Worm (Caenorhabditis elegans) whole organism, young adult: Measurements from ENCODE around the gene lin-18.
A peak's percentile ranks its signal among the peaks of the same experiment; 100 is the strongest.

Source experiments
- B0336.3 ChIP-seq: fragments of 200-800 bp; sonication (Bioruptor generic); IDR thresholded peaks from 2 replicates; pipeline ENCODE4 v1.3.6; 2022; ENCODE audit warnings: missing genetic modification characterization, missing compliant biosample characterization
- C17E4.6 ChIP-seq: fragments of 200-800 bp; sonication (Bioruptor generic); IDR thresholded peaks from 2 replicates; pipeline ENCODE4 v1.3.6; 2022; ENCODE audit warnings: missing genetic modification reagents, missing genetic modification characterization, missing compliant biosample characterization
- F22D6.2 ChIP-seq: sonication (generic microtip); optimal IDR thresholded peaks from 2 replicates; lab custom pipeline; 2016; ENCODE audit warnings: mild to moderate bottlenecking, missing genetic modification characterization, missing compliant biosample characterization
- F39B2.1 ChIP-seq: fragments of 200-800 bp; sonication (Bioruptor generic); IDR thresholded peaks from 2 replicates; pipeline ENCODE4 v1.3.6; 2022; ENCODE audit warnings: missing genetic modification reagents, missing genetic modification characterization, missing compliant biosample characterization
- F49E8.2 ChIP-seq: sonication (generic microtip); optimal IDR thresholded peaks from 3 replicates; lab custom pipeline; 2017; ENCODE audit warnings: missing genetic modification characterization, mild to moderate bottlenecking, missing compliant biosample characterization, antibody characterized with exemption, moderate library complexity; ENCODE audit not compliant: insufficient read depth
- F55B11.4 ChIP-seq: sonication (generic microtip); optimal IDR thresholded peaks from 2 replicates; lab custom pipeline; 2016; ENCODE audit warnings: missing compliant biosample characterization, missing genetic modification characterization, borderline replicate concordance; ENCODE audit not compliant: insufficient read depth
- K11D2.4 ChIP-seq: fragments of 200-800 bp; sonication (Bioruptor generic); IDR thresholded peaks from 2 replicates; pipeline ENCODE4 v1.3.6; 2022; ENCODE audit warnings: missing genetic modification reagents, missing genetic modification characterization, missing compliant biosample characterization
- K12H6.12 ChIP-seq: fragments of 200-800 bp; sonication (Bioruptor generic); optimal IDR thresholded peaks from 2 replicates; lab custom pipeline; 2018; ENCODE audit warnings: mild to moderate bottlenecking, missing genetic modification characterization, missing compliant biosample characterization
- Y53G8AR.9 ChIP-seq: fragments of 200-800 bp; sonication (Bioruptor generic); conservative IDR thresholded peaks from 2 replicates; pipeline ENCODE4 v1.3.6; 2022; ENCODE audit warnings: missing genetic modification reagents, missing genetic modification characterization, missing compliant biosample characterization
- Y79H2A.3 ChIP-seq: fragments of 200-800 bp; sonication (Bioruptor generic); conservative IDR thresholded peaks from 2 replicates; pipeline ENCODE4 v1.3.6; 2022; ENCODE audit warnings: missing genetic modification reagents, missing genetic modification characterization, missing compliant biosample characterization
- ama-1 ChIP-seq, 3 experiments: fragments of 150-350 bp in 1 of 3; sonication (generic microtip) in 2 of 3; optimal IDR thresholded peaks; 2 replicates each; lab custom pipeline; 2014 to 2018; ENCODE audit warnings: missing biosample characterization in 2 of 3, missing genetic modification characterization in 2 of 3, missing genetic modification reagents in 2 of 3
- attf-6 ChIP-seq: fragments of 200-800 bp; sonication (Bioruptor generic); IDR thresholded peaks from 2 replicates; pipeline ENCODE4 v1.3.6; 2022; ENCODE audit warnings: missing genetic modification reagents, missing genetic modification characterization, missing compliant biosample characterization
- cebp-1 ChIP-seq, 2 experiments: fragments of 200-800 bp in 1 of 2; sonication (Bioruptor generic) in 1 of 2; sonication (generic microtip) in 1 of 2; IDR thresholded peaks in 1 of 2; optimal IDR thresholded peaks in 1 of 2; 2 replicates each; pipeline versions ENCODE4 v1.3.6 to Lab custom; 2017 to 2022; ENCODE audit warnings: missing compliant biosample characterization in 2 of 2, missing genetic modification characterization in 2 of 2, mild to moderate bottlenecking in 1 of 2, missing genetic modification reagents in 1 of 2, moderate library complexity in 1 of 2
- cebp-2 ChIP-seq: fragments of 200-800 bp; sonication (Bioruptor generic); IDR thresholded peaks from 2 replicates; pipeline ENCODE4 v1.3.6; 2022; ENCODE audit warnings: missing genetic modification characterization, missing compliant biosample characterization
- die-1 ChIP-seq: sonication (generic microtip); optimal IDR thresholded peaks from 2 replicates; lab custom pipeline; 2016; ENCODE audit warnings: missing genotype, mild to moderate bottlenecking, missing genetic modification characterization, missing compliant biosample characterization
- dpff-1 ChIP-seq: sonication (generic microtip); optimal IDR thresholded peaks from 2 replicates; lab custom pipeline; 2017; ENCODE audit warnings: mild to moderate bottlenecking, missing genetic modification characterization, missing compliant biosample characterization
- ekl-4 ChIP-seq: fragments of 200-800 bp; sonication (Bioruptor generic); IDR thresholded peaks from 2 replicates; pipeline ENCODE4 v1.3.6; 2022; ENCODE audit warnings: missing genetic modification reagents, missing genetic modification characterization, missing compliant biosample characterization
- fkh-3 ChIP-seq: sonication (generic microtip); optimal IDR thresholded peaks from 2 replicates; lab custom pipeline; 2016; ENCODE audit warnings: mild to moderate bottlenecking, missing genetic modification characterization, missing compliant biosample characterization
- let-526 ChIP-seq: fragments of 200-800 bp; sonication (Bioruptor generic); IDR thresholded peaks from 2 replicates; pipeline ENCODE4 v1.3.6; 2022; ENCODE audit warnings: missing genetic modification reagents, missing genetic modification characterization, missing compliant biosample characterization
- lin-35 ChIP-seq, 3 experiments: fragments of 150-350 bp in 2 of 3; sonication (generic microtip) in 1 of 3; optimal IDR thresholded peaks; 2 replicates each; lab custom pipeline; 2014 to 2018; ENCODE audit warnings: missing biosample characterization in 3 of 3, missing genetic modification characterization in 3 of 3, missing genetic modification reagents in 3 of 3
- madf-10 ChIP-seq: sonication (generic microtip); optimal IDR thresholded peaks from 2 replicates; lab custom pipeline; 2016; ENCODE audit warnings: mild to moderate bottlenecking, missing genetic modification characterization, missing compliant biosample characterization
- mxl-1 ChIP-seq: sonication (generic microtip); optimal IDR thresholded peaks from 2 replicates; lab custom pipeline; 2016; ENCODE audit warnings: missing genetic modification characterization, missing compliant biosample characterization
- nfya-2 ChIP-seq: fragments of 200-800 bp; sonication (Bioruptor generic); IDR thresholded peaks from 2 replicates; pipeline ENCODE4 v1.3.6; 2022; ENCODE audit warnings: missing genetic modification reagents, missing genetic modification characterization, missing compliant biosample characterization
- repo-1 ChIP-seq: sonication (generic microtip); optimal IDR thresholded peaks from 2 replicates; lab custom pipeline; 2017; ENCODE audit warnings: mild to moderate bottlenecking, missing genetic modification characterization, missing compliant biosample characterization
- snpc-4 ChIP-seq, 5 experiments: fragments of 150-350 bp in 1 of 5; sonication (generic microtip) in 4 of 5; optimal IDR thresholded peaks; 2 replicates each; lab custom pipeline; 2014 to 2018; ENCODE audit warnings: missing genetic modification characterization in 5 of 5, missing biosample characterization in 3 of 5, antibody characterized with exemption in 2 of 5, mild to moderate bottlenecking in 2 of 5, missing compliant biosample characterization in 2 of 5, missing genotype in 2 of 5, moderate library complexity in 2 of 5, missing genetic modification reagents in 1 of 5
- zfh-2 ChIP-seq: fragments of 200-800 bp; sonication (Bioruptor generic); conservative IDR thresholded peaks from 2 replicates; pipeline ENCODE4 v1.3.6; 2022; ENCODE audit warnings: missing genetic modification reagents, missing genetic modification characterization, missing compliant biosample characterization
- zim-3 ChIP-seq: sonication (generic microtip); optimal IDR thresholded peaks from 2 replicates; lab custom pipeline; 2017; ENCODE audit warnings: mild to moderate bottlenecking, missing genetic modification characterization, moderate library complexity, missing compliant biosample characterization
- ztf-18 ChIP-seq: sonication (generic microtip); optimal IDR thresholded peaks from 2 replicates; lab custom pipeline; 2016; ENCODE audit warnings: missing genotype, mild to moderate bottlenecking, missing genetic modification characterization, missing compliant biosample characterization
- ztf-22 ChIP-seq: fragments of 200-800 bp; sonication (Bioruptor generic); optimal IDR thresholded peaks from 2 replicates; lab custom pipeline; 2018; ENCODE audit warnings: mild to moderate bottlenecking, missing genetic modification characterization, moderate library complexity, missing compliant biosample characterization
- ztf-25 ChIP-seq: fragments of 200-800 bp; sonication (Bioruptor generic); IDR thresholded peaks from 2 replicates; pipeline ENCODE4 v1.3.6; 2022; ENCODE audit warnings: missing genetic modification reagents, missing genetic modification characterization, missing compliant biosample characterization
- ztf-28 ChIP-seq: fragments of 200-800 bp; sonication (Bioruptor generic); IDR thresholded peaks from 2 replicates; pipeline ENCODE4 v1.3.6; 2022; ENCODE audit warnings: missing genetic modification reagents, missing genetic modification characterization, missing compliant biosample characterization

The lin-18 gene

DNA sequence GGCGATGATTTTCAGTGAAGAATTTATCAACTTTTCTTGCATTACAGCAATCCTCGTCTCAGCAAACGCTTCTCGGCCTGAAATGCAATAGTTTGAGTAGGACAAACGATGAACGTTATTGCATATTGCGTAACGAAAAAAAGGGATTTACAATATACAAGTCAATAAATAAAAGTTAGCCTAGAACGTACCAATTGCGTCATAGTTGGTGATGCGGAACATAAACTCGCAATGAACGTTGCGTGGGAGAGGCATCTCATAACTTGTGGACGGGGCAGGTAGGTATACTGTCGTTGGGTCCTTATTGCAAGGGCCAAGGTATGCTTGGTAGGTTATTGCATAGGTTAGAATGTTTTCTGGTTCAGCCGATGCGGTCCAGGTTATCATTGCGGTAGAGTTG is 12.4 kb downstream of the lin-18 start:
- TF ChIP-seq Y53G8AR.9 (GFP tag; lab: Robert Waterston, UW) = 0 out of 2 replicates have a peak, but pooled peaks have one; percentile 29
- peak; percentile 20 for TF ChIP-seq zim-3
- TF ChIP-seq F49E8.2 (tag; lab: Kevin White, UChicago) = no peak

DNA sequence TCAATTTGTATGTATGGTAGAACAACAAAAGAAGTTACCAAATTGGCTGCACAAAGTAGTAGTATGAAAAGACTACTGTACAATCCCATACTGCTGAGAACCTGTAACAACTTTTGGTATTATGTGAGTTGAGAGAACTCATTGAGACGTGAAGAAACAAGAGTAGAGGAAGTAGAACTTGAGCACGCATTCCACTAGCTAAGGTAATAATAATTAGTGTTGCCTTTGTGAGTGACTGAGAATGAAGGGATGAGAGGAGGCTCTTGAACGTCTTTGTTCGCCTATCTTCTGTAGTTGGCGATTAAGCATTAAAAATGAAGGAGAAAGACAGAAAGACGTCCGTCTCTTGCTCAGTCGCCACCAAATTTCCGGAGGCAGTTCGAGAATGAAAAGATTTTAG is 15.2 kb downstream of the lin-18 start, which contains the start of gene C16B8.4:
Gene C16B8.4, minus strand, starts transcription at position 101 of the 400 bp plus-strand sequence.
- TF ChIP-seq zfh-2 (GFP tag; lab: Robert Waterston, UW) = no peak
- TF ChIP-seq ztf-28 (GFP tag; lab: Robert Waterston, UW) = no peak
- TF ChIP-seq ztf-18 (tag; lab: Kevin White, UChicago) = no peak
- TF ChIP-seq fkh-3 (tag; lab: Kevin White, UChicago) = no peak
- TF ChIP-seq C17E4.6 (GFP tag; lab: Robert Waterston, UW) = no peak
- TF ChIP-seq repo-1 (tag; lab: Kevin White, UChicago) = no peak
- TF ChIP-seq dpff-1 (tag; lab: Kevin White, UChicago) = no peak
- TF ChIP-seq cebp-2 (GFP tag; lab: Robert Waterston, UW) = no peak
- no peak for TF ChIP-seq ama-1 (optimal IDR thresholded peaks at IDR 0.05; lab: Kevin White, UChicago)
- TF ChIP-seq ama-1 (GFP tag; optimal IDR thresholded peaks at IDR 0.05; lab: Kevin White, UChicago) = no peak
- no peak for TF ChIP-seq attf-6

DNA sequence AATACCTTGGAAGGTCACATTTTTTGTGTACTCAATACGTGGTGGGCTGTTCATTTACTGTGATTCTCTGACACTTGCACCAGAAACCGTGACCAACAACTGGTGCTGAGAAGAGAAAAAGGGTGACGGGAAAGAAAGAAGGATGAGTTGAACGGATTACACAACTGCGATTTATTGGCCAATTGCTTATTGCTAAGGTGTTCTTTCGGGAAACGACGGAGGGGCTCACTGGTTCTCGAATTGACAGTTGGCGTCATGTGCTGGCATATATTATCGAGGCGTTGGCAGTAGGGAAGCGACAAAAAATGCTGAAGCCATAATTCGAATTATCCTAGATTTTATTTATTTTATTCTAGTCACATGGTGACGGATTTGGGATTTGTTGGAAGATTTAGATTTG is 15.8 kb downstream of the lin-18 start:
- TF ChIP-seq F49E8.2 (tag; lab: Kevin White, UChicago) = no peak
- no peak for TF ChIP-seq ztf-22

DNA sequence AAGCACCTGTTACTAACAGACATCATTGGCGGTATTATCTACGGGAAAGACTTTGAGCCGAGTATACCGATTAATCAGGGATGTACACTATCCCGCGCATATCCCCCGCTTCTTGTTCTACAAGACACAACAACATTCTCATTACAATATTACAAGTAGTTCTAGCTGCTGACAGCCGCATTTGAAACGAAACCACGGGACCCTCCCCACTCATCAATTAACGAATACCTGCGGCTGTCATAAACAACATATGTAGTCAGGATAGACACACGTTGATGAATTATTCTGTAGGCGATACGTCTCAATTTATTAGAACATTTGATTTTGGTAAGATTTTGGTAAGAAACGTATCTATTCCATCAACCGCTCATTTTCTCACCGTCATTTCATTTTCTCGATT is 18.4 kb downstream of the lin-18 start:
- TF ChIP-seq ekl-4 (GFP tag; lab: Robert Waterston, UW) = no peak
- TF ChIP-seq let-526 = no peak
- no peak for TF ChIP-seq ztf-25 (GFP tag; lab: Robert Waterston, UW)
- no peak for TF ChIP-seq madf-10 (tag; lab: Kevin White, UChicago)
- TF ChIP-seq snpc-4 (GFP tag; optimal IDR thresholded peaks at IDR 0.05; lab: Kevin White, UChicago) = no peak
- no peak for TF ChIP-seq snpc-4 (tag; optimal IDR thresholded peaks at IDR 0.05; lab: Kevin White, UChicago)
- TF ChIP-seq K11D2.4 (GFP tag; lab: Robert Waterston, UW) = no peak
- TF ChIP-seq F39B2.1 = no peak
- TF ChIP-seq B0336.3 (GFP tag; lab: Robert Waterston, UW) = no peak
- no peak for TF ChIP-seq K12H6.12 (tag; lab: Kevin White, UChicago)
- TF ChIP-seq attf-6 = no peak
- TF ChIP-seq lin-35 (GFP tag; optimal IDR thresholded peaks at IDR 0.05; lab: Kevin White, UChicago) = no peak
- TF ChIP-seq die-1 (tag; lab: Kevin White, UChicago) = no peak
- no peak for TF ChIP-seq nfya-2 (GFP tag; lab: Robert Waterston, UW)
- no peak for TF ChIP-seq mxl-1
- TF ChIP-seq F22D6.2 (tag; lab: Kevin White, UChicago) = no peak
- no peak for TF ChIP-seq C17E4.6 (GFP tag; lab: Robert Waterston, UW)

DNA sequence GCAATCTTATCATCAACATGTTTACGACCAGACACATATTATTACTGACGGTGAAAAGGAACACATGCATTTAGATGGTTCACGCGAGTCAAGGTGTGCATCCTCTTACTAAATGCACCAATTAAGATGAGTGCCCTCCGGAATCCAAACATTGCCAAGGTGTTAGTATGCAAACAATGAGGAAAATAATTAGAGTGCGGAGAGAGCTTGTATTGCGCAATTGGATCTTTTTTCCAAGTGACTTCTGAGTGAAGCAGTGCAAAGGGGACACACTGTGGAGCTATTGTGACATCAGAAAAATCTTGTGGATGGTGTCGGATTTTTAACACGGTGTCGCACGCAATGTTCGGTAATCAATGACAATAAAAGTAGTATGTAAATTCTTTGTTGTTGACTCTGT is 18.9 kb downstream of the lin-18 start:
- TF ChIP-seq Y53G8AR.9 (GFP tag; lab: Robert Waterston, UW) (no peak), cebp-1 (GFP tag; IDR thresholded peaks at IDR 0.05; lab: Robert Waterston, UW) (no peak), cebp-1 (tag; optimal IDR thresholded peaks at IDR 0.05; lab: Kevin White, UChicago) (no peak), snpc-4 (GFP tag; optimal IDR thresholded peaks at IDR 0.05; lab: Kevin White, UChicago) (no peak), snpc-4 (tag; optimal IDR thresholded peaks at IDR 0.05; lab: Kevin White, UChicago) (no peak), F55B11.4 (tag; lab: Kevin White, UChicago) (no peak), Y79H2A.3 (GFP tag; lab: Robert Waterston, UW) (no peak)
